Worm (Caenorhabditis elegans): Measurements from ENCODE around the gene ppk-2.

ce11 chrIII:2110249-2110648 lies 8.2 kb downstream of the ppk-2 start, which contains the start of gene Y48G9A.7:
- TF ChIP-seq flt-1 (GFP tag; IDR thresholded peaks at IDR 0.05), result no peak
- TF ChIP-seq ama-1 (optimal IDR thresholded peaks at IDR 0.05), result no peak
- no peak for TF ChIP-seq hnd-1 (tag; optimal IDR thresholded peaks at IDR 0.05)
- no peak for TF ChIP-seq tbx-11 (GFP tag; IDR thresholded peaks at IDR 0.05)
- TF ChIP-seq B0310.2 (tag; optimal IDR thresholded peaks at IDR 0.05), result no peak
- TF ChIP-seq tra-4 (tag; optimal IDR thresholded peaks at IDR 0.05), result no peak
- no peak for TF ChIP-seq F13C5.2 (tag; optimal IDR thresholded peaks at IDR 0.05)
- TF ChIP-seq ceh-36 (tag; optimal IDR thresholded peaks at IDR 0.05), result no peak

Measured in whole organism, early embryonic.